Fruit fly (Drosophila melanogaster): ENCODE data around the gene Oatp74D.

Oatp74D gene

dm6 chr3L:17445629-17446431 lies 41.1 kb upstream of the Oatp74D start:
- TF ChIP-seq CG15710 (tag; optimal IDR thresholded peaks at IDR 0.05): no peak
- TF ChIP-seq fd96Ca (GFP tag; IDR thresholded peaks at IDR 0.05): no peak
- no peak for TF ChIP-seq CG34367 (tag; optimal IDR thresholded peaks at IDR 0.05)
- TF ChIP-seq CG17806 (tag; optimal IDR thresholded peaks at IDR 0.05): no peak
- no peak for TF ChIP-seq Pif1B (GFP tag; optimal IDR thresholded peaks at IDR 0.05)

dm6 chr3L:17447881-17448280 lies 39.0 kb upstream of the Oatp74D start:
- TF ChIP-seq CG8159 (tag; optimal IDR thresholded peaks at IDR 0.05): no peak
- no peak for TF ChIP-seq gl (tag; optimal IDR thresholded peaks at IDR 0.05)
- no peak for TF ChIP-seq Pif1A (GFP tag; optimal IDR thresholded peaks at IDR 0.05)
- TF ChIP-seq CG9948 (tag; optimal IDR thresholded peaks at IDR 0.05): no peak
- no peak for TF ChIP-seq CG10348 (GFP tag; IDR thresholded peaks at IDR 0.05)
- no peak for TF ChIP-seq Pif1B (GFP tag; optimal IDR thresholded peaks at IDR 0.05)
- TF ChIP-seq CG15710 (tag; optimal IDR thresholded peaks at IDR 0.05): no peak
- TF ChIP-seq CG34367 (tag; optimal IDR thresholded peaks at IDR 0.05): no peak
- TF ChIP-seq rn (GFP tag; IDR thresholded peaks at IDR 0.05): no peak
- TF ChIP-seq CG32121 (GFP tag; IDR thresholded peaks at IDR 0.05): no peak
- no peak for TF ChIP-seq EcR (GFP tag; optimal IDR thresholded peaks at IDR 0.05)
- TF ChIP-seq CG12605 (GFP tag; IDR thresholded peaks at IDR 0.05): no peak
- no peak for TF ChIP-seq CG4496 (GFP tag; IDR thresholded peaks at IDR 0.05)
- no peak for TF ChIP-seq Ets98B (GFP tag; IDR thresholded peaks at IDR 0.05)
- TF ChIP-seq Snoo (tag; optimal IDR thresholded peaks at IDR 0.05): no peak
- TF ChIP-seq CG8301 (tag; optimal IDR thresholded peaks at IDR 0.05): no peak
- no peak for TF ChIP-seq CG17806 (tag; optimal IDR thresholded peaks at IDR 0.05)
- TF ChIP-seq fd96Ca (GFP tag; IDR thresholded peaks at IDR 0.05): no peak

- peak; percentile 14 for TF ChIP-seq CG8159 (tag; optimal IDR thresholded peaks at IDR 0.05)
- TF ChIP-seq EcR (GFP tag; optimal IDR thresholded peaks at IDR 0.05): no peak
Measured at dm6 chr3L:17457695-17458242, 29.1 kb upstream of the Oatp74D start.

dm6 chr3L:17458856-17459518 lies 27.9 kb upstream of the Oatp74D start:
- TF ChIP-seq CG9948 (tag; optimal IDR thresholded peaks at IDR 0.05): no peak
- TF ChIP-seq Pif1B (GFP tag; optimal IDR thresholded peaks at IDR 0.05): no peak
- TF ChIP-seq Pif1A (GFP tag; optimal IDR thresholded peaks at IDR 0.05): no peak
- no peak for TF ChIP-seq CG10348 (GFP tag; IDR thresholded peaks at IDR 0.05)
- no peak for TF ChIP-seq EcR (GFP tag; optimal IDR thresholded peaks at IDR 0.05)
- no peak for TF ChIP-seq CG8301 (tag; optimal IDR thresholded peaks at IDR 0.05)
- no peak for TF ChIP-seq fd96Ca (GFP tag; IDR thresholded peaks at IDR 0.05)
- no peak for TF ChIP-seq CG15710 (tag; optimal IDR thresholded peaks at IDR 0.05)
- no peak for TF ChIP-seq D1 (tag; optimal IDR thresholded peaks at IDR 0.05)
- TF ChIP-seq CG12605 (GFP tag; IDR thresholded peaks at IDR 0.05): no peak
- no peak for TF ChIP-seq rn (GFP tag; IDR thresholded peaks at IDR 0.05)
- TF ChIP-seq CG32121 (GFP tag; IDR thresholded peaks at IDR 0.05): no peak

- TF ChIP-seq CG14655 (GFP tag; optimal IDR thresholded peaks at IDR 0.05) (no peak), gl (tag; optimal IDR thresholded peaks at IDR 0.05) (no peak), EcR (GFP tag; optimal IDR thresholded peaks at IDR 0.05) (no peak), CG32121 (GFP tag; IDR thresholded peaks at IDR 0.05) (no peak), Pif1B (GFP tag; optimal IDR thresholded peaks at IDR 0.05) (no peak), CG34367 (tag; optimal IDR thresholded peaks at IDR 0.05) (no peak), CG9948 (tag; optimal IDR thresholded peaks at IDR 0.05) (no peak), CG10348 (GFP tag; IDR thresholded peaks at IDR 0.05) (no peak)
Measured at dm6 chr3L:17461369-17462012, 25.4 kb upstream of the Oatp74D start.

- TF ChIP-seq fd96Ca (GFP tag; IDR thresholded peaks at IDR 0.05): no peak
- TF ChIP-seq CG13204 (GFP tag; optimal IDR thresholded peaks at IDR 0.05): no peak
- no peak for TF ChIP-seq CG9948 (tag; optimal IDR thresholded peaks at IDR 0.05)
- no peak for TF ChIP-seq D1 (tag; optimal IDR thresholded peaks at IDR 0.05)
- no peak for TF ChIP-seq CG8301 (tag; optimal IDR thresholded peaks at IDR 0.05)
- TF ChIP-seq rn (GFP tag; IDR thresholded peaks at IDR 0.05): no peak
- no peak for TF ChIP-seq Snoo (tag; optimal IDR thresholded peaks at IDR 0.05)
- TF ChIP-seq CG14655 (GFP tag; optimal IDR thresholded peaks at IDR 0.05): no peak
- no peak for TF ChIP-seq Pif1B (GFP tag; optimal IDR thresholded peaks at IDR 0.05)
- no peak for TF ChIP-seq CG34367 (tag; optimal IDR thresholded peaks at IDR 0.05)
Measured at dm6 chr3L:17462474-17462873, 24.4 kb upstream of the Oatp74D start.
